Worm (Caenorhabditis elegans) whole organism, mixed stage, embryonic: ENCODE results near the gene M02D8.5.

ENCODE experiments used
- blmp-1 ChIP-seq: fragments of 150-350 bp; optimal IDR thresholded peaks from 2 replicates; lab custom pipeline; 2014; ENCODE audit warnings: missing biosample characterization, missing genetic modification characterization
- lin-13 ChIP-seq: fragments of 150-350 bp; optimal IDR thresholded peaks from 2 replicates; lab custom pipeline; 2014; ENCODE audit warnings: missing biosample characterization, missing genetic modification characterization
- mep-1 ChIP-seq: fragments of 150-350 bp; optimal IDR thresholded peaks from 2 replicates; lab custom pipeline; 2017; ENCODE audit warnings: missing biosample characterization, missing genetic modification reagents, missing genetic modification characterization, inconsistent platforms
- nhr-12 ChIP-seq: fragments of 150-350 bp; optimal IDR thresholded peaks from 2 replicates; lab custom pipeline; 2014; ENCODE audit warnings: missing biosample characterization, missing genetic modification characterization
- nhr-2 ChIP-seq: fragments of 150-350 bp; optimal IDR thresholded peaks from 2 replicates; lab custom pipeline; 2014; ENCODE audit warnings: missing biosample characterization, missing genetic modification characterization
- nhr-28 ChIP-seq: fragments of 150-350 bp; optimal IDR thresholded peaks from 2 replicates; lab custom pipeline; 2014; ENCODE audit warnings: missing biosample characterization, missing genetic modification characterization
- nhr-76 ChIP-seq: sonication (generic microtip); optimal IDR thresholded peaks from 2 replicates; lab custom pipeline; 2017; ENCODE audit warnings: missing biosample characterization, missing genetic modification characterization
- pha-4 ChIP-seq: fragments of 150-350 bp; optimal IDR thresholded peaks from 2 replicates; lab custom pipeline; 2018; ENCODE audit warnings: missing biosample characterization, missing genetic modification reagents, missing genetic modification characterization
- snpc-4 ChIP-seq: fragments of 150-350 bp; optimal IDR thresholded peaks from 2 replicates; lab custom pipeline; 2014; ENCODE audit warnings: missing biosample characterization, missing genetic modification characterization
- sptf-1 ChIP-seq: sonication (generic microtip); optimal IDR thresholded peaks from 2 replicates; lab custom pipeline; 2017; ENCODE audit warnings: mild to moderate bottlenecking, missing genetic modification characterization, moderate library complexity, missing compliant biosample characterization
- unc-39 ChIP-seq: fragments of 150-350 bp; optimal IDR thresholded peaks from 2 replicates; lab custom pipeline; 2014; ENCODE audit warnings: missing biosample characterization, missing genetic modification characterization
- ztf-11 ChIP-seq: fragments of 150-350 bp; optimal IDR thresholded peaks from 2 replicates; lab custom pipeline; 2014; ENCODE audit warnings: missing biosample characterization, missing genetic modification characterization

- TF ChIP-seq pha-4 (tag; lab: Kevin White, UChicago) (no peak), snpc-4 (no peak), nhr-76 (tag; lab: Kevin White, UChicago) (no peak), nhr-2 (tag; lab: Kevin White, UChicago) (no peak), nhr-12 (tag; lab: Kevin White, UChicago) (no peak), mep-1 (no peak), unc-39 (tag; lab: Kevin White, UChicago) (no peak), sptf-1 (tag; lab: Kevin White, UChicago) (no peak), nhr-28 (tag; lab: Kevin White, UChicago) (no peak), lin-13 (no peak), ztf-11 (tag; lab: Kevin White, UChicago) (no peak), blmp-1 (tag; lab: Kevin White, UChicago) (no peak)
These were observed 37.6 kb downstream of the M02D8.5 start for ce11 chrX:8723840-8724239.
